Worm (Caenorhabditis elegans) whole organism, L1 larva: ENCODE measurements around the gene F55C12.6.

Experiments used
- alr-1 ChIP-seq: fragments of 200-800 bp; sonication (Bioruptor generic); optimal IDR thresholded peaks from 2 replicates; lab custom pipeline; 2018; ENCODE audit warnings: borderline replicate concordance, mild to moderate bottlenecking, missing genetic modification characterization, missing compliant biosample characterization
- blmp-1 ChIP-seq: fragments of 150-350 bp; optimal IDR thresholded peaks from 2 replicates; lab custom pipeline; 2014; ENCODE audit warnings: missing biosample characterization, missing genetic modification characterization
- dpl-1 ChIP-seq, 3 experiments: fragments of 150-350 bp in 2 of 3; sonication (generic microtip) in 1 of 3; optimal IDR thresholded peaks; 2 replicates each; lab custom pipeline; 2014 to 2017; ENCODE audit warnings: missing biosample characterization in 3 of 3, missing genetic modification characterization in 3 of 3, missing genetic modification reagents in 3 of 3
- dsc-1 ChIP-seq: sonication (generic microtip); optimal IDR thresholded peaks from 2 replicates; lab custom pipeline; 2016; ENCODE audit warnings: mild to moderate bottlenecking, missing genetic modification characterization, missing compliant biosample characterization
- efl-1 ChIP-seq, 4 experiments: fragments of 150-350 bp; optimal IDR thresholded peaks in 3 of 4; peaks in 1 of 4; 1 replicate in 1 of 4; 2 replicates in 3 of 4; lab custom pipeline; 2014; ENCODE audit warnings: missing biosample characterization in 2 of 4, missing genetic modification characterization in 2 of 4, missing genetic modification reagents in 2 of 4
- efl-3 ChIP-seq: fragments of 200-800 bp; sonication (Bioruptor generic); optimal IDR thresholded peaks from 2 replicates; lab custom pipeline; 2018; ENCODE audit warnings: mild to moderate bottlenecking, missing genetic modification characterization, missing compliant biosample characterization
- egl-13 ChIP-seq: sonication (generic microtip); optimal IDR thresholded peaks from 2 replicates; lab custom pipeline; 2016; ENCODE audit warnings: missing genotype, missing genetic modification reagents, missing genetic modification characterization, missing compliant biosample characterization
- egl-27 ChIP-seq, 2 experiments: fragments of 150-350 bp in 1 of 2; sonication (generic microtip); optimal IDR thresholded peaks; 3 replicates each; lab custom pipeline; 2017 to 2018; ENCODE audit warnings: missing biosample characterization in 2 of 2, missing genetic modification characterization in 2 of 2, missing genetic modification reagents in 2 of 2
- elt-2 ChIP-seq: sonication (generic microtip); optimal IDR thresholded peaks from 2 replicates; lab custom pipeline; 2016; ENCODE audit warnings: missing genetic modification characterization, mild to moderate bottlenecking, inconsistent platforms, missing compliant biosample characterization, missing genetic modification reagents
- fkh-10 ChIP-seq: sonication (generic microtip); optimal IDR thresholded peaks from 2 replicates; lab custom pipeline; 2017; ENCODE audit warnings: missing biosample characterization, missing genetic modification reagents, missing genetic modification characterization
- lin-14 ChIP-seq: fragments of 200-800 bp; sonication (Bioruptor generic); optimal IDR thresholded peaks from 2 replicates; lab custom pipeline; 2018; ENCODE audit warnings: mild to moderate bottlenecking, missing genetic modification characterization, moderate library complexity, missing compliant biosample characterization
- lin-15B ChIP-seq: fragments of 150-350 bp; sonication (generic microtip); optimal IDR thresholded peaks from 3 replicates; lab custom pipeline; 2014; ENCODE audit warnings: missing biosample characterization, missing genetic modification characterization
- lir-3 ChIP-seq: sonication (generic microtip); optimal IDR thresholded peaks from 2 replicates; lab custom pipeline; 2016; ENCODE audit warnings: mild to moderate bottlenecking, missing genetic modification characterization, moderate library complexity, missing compliant biosample characterization; ENCODE audit not compliant: poor library complexity
- lsy-2 ChIP-seq, 2 experiments: fragments of 150-350 bp; optimal IDR thresholded peaks; 2 replicates each; lab custom pipeline; 2014; ENCODE audit warnings: missing biosample characterization in 2 of 2, missing genetic modification characterization in 2 of 2
- mep-1 ChIP-seq: fragments of 150-350 bp; optimal IDR thresholded peaks from 2 replicates; lab custom pipeline; 2014; ENCODE audit warnings: missing biosample characterization, missing genetic modification characterization
- nhr-28 ChIP-seq: fragments of 150-350 bp; optimal IDR thresholded peaks from 2 replicates; lab custom pipeline; 2014; ENCODE audit warnings: missing biosample characterization, missing genetic modification characterization
- nhr-85 ChIP-seq: sonication (generic microtip); peaks from one replicate; lab custom pipeline; 2016; ENCODE audit warnings: missing genetic modification characterization, inconsistent platforms, missing compliant biosample characterization
- rnt-1 ChIP-seq: sonication (generic microtip); optimal IDR thresholded peaks from 2 replicates; lab custom pipeline; 2016; ENCODE audit warnings: mild to moderate bottlenecking, missing genetic modification characterization, moderate library complexity, missing compliant biosample characterization
- skn-1 ChIP-seq: fragments of 150-350 bp; optimal IDR thresholded peaks from 2 replicates; lab custom pipeline; 2014; ENCODE audit warnings: missing biosample characterization, missing genetic modification characterization
- unc-130 ChIP-seq: fragments of 150-350 bp; optimal IDR thresholded peaks from 2 replicates; lab custom pipeline; 2017; ENCODE audit warnings: missing biosample characterization, missing genetic modification characterization, inconsistent platforms
- unc-30 ChIP-seq: sonication (generic microtip); optimal IDR thresholded peaks from 2 replicates; lab custom pipeline; 2017; ENCODE audit warnings: missing biosample characterization, missing genetic modification characterization
- unc-86 ChIP-seq: sonication (generic microtip); optimal IDR thresholded peaks from 2 replicates; lab custom pipeline; 2016; ENCODE audit warnings: missing genetic modification characterization, missing compliant biosample characterization
- xbp-1 ChIP-seq: sonication (generic microtip); optimal IDR thresholded peaks from 2 replicates; lab custom pipeline; 2016; ENCODE audit warnings: missing genetic modification characterization, missing compliant biosample characterization
- zag-1 ChIP-seq: fragments of 150-350 bp; optimal IDR thresholded peaks from 2 replicates; lab custom pipeline; 2014; ENCODE audit warnings: missing biosample characterization, missing genetic modification characterization

The F55C12.6 gene

ce11 chrII:5871508-5871907, 4.4 kb downstream of the F55C12.6 start:
- peak; percentile 48 for TF ChIP-seq lin-14 (GFP tag; lab: Kevin White, UChicago)
- TF ChIP-seq nhr-85: peak; percentile 39
- peak in 1 of 2 experiments; percentile 15 for TF ChIP-seq lsy-2 (tag; optimal IDR thresholded peaks at IDR 0.05; lab: Kevin White, UChicago)
- peak; percentile 48 for TF ChIP-seq dsc-1 (tag; lab: Kevin White, UChicago)
- no peak for TF ChIP-seq efl-3 (GFP tag; lab: Kevin White, UChicago)
- no peak for TF ChIP-seq nhr-28 (tag; lab: Kevin White, UChicago)
- TF ChIP-seq rnt-1: no peak

ce11 chrII:5866920-5867319, 9.0 kb downstream of the F55C12.6 start:
- TF ChIP-seq dpl-1 (GFP tag; optimal IDR thresholded peaks at IDR 0.05; lab: Kevin White, UChicago) (peak in 1 of 3 experiments; percentile 20), efl-1 (optimal IDR thresholded peaks at IDR 0.05; lab: Kevin White, UChicago) (no peak), efl-1 (GFP tag; optimal IDR thresholded peaks at IDR 0.05 in 1 of 2; lab: Kevin White, UChicago) (peak in 1 of 2 experiments; percentile 40), unc-130 (tag; lab: Kevin White, UChicago) (no peak)

DNA sequence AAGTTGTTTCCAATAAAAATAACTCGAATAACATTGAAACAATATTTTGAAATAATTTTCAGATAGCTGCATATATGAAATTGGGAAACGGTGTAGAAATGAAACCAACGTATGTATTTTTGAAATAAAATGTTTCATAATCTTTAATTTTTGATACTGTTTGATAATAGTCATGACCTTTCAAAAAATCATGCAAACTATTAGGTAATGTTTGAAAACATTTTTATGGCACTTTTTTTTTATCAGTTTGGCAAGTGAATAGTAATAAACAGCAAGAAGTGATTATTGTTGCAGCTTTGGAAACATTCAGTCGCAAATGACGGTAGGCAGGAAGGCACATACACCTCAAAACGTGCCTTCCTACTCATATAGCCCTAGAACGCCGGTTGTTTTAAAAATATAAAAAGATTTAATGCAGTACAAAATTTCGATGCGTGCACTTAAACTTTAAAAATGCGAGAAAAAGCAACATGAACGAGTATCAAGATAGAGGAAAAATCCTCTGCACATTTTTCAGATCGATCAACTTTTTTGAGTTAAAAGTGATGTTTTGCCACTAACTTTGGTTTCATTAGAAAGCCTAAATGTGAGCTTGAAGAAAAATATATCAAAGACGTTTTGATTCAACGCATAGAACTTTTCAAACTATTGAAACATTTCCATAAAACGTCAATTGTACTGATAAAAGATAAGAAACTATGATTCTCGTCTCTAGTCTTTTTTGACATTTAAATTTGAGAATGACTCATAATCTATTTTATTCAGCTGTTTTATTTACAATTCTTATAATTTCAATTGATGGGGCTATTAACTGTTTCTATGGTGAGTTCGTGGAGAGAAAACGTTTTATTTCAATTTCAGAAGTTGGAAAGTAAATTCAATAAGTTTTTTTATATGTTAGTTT, 10.3 kb downstream of the F55C12.6 start, which contains the start of gene F55C12.19:
Gene F55C12.19 (plus strand): TSS at position 735 of the 904 bp plus-strand sequence.
- no peak for TF ChIP-seq lin-15B
- no peak for TF ChIP-seq lsy-2 (tag; optimal IDR thresholded peaks at IDR 0.05; lab: Kevin White, UChicago)
- no peak for TF ChIP-seq zag-1
- TF ChIP-seq elt-2: peak; percentile 47

DNA sequence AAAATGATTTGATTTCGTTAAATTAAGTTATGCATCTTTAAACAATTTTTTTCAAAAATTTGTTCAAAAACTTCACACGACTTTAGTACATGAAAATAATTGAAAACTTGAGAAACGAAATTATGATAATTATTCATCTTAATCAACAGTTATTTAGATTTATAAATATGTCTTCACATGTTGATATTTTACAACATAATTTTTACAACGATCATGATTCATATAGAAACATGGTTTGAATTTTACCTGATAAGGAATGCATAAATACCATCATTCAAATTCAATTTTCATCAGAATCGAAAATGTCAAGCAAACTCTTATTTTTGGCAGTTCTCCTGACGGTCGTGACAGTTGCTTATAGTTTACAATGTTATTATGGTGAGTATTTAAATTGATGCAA, 12.1 kb downstream of the F55C12.6 start, which contains the start of gene tag-234:
Gene tag-234 (plus strand): TSS at position 301 of the 400 bp plus-strand sequence.
- TF ChIP-seq dsc-1 (tag; lab: Kevin White, UChicago) (no peak), elt-2 (peak; percentile 2)
- TF ChIP-seq, all 84 proteins: peak for 1

DNA sequence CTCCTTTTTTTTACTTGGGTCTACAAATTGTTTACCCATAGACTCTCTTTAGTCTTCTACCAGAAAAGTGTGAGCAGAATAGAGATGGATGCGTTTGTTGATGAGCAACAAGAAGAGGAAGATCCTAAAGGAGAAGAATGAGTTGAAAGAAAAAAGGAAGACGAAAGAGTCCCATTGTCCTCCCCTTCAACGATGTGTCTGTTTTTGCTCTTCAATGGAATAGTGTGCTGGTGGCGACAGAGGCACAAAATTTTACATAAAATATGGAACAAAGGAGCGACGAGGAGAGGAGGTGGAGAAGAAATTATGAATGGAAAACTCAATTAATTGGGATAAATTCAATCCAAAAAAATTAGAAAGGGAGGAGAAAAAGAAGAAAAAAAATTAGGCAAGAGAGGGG, 15.3 kb downstream of the F55C12.6 start:
- no peak for TF ChIP-seq alr-1 (tag; lab: Kevin White, UChicago)
- no peak for TF ChIP-seq mep-1 (tag; lab: Kevin White, UChicago)
- no peak for TF ChIP-seq unc-30
- TF ChIP-seq lin-14 (GFP tag; lab: Kevin White, UChicago): peak; percentile 49
- TF ChIP-seq egl-13 (tag; lab: Kevin White, UChicago): no peak
- TF ChIP-seq egl-27 (tag; optimal IDR thresholded peaks at IDR 0.05; lab: Kevin White, UChicago): no peak
- no peak for TF ChIP-seq fkh-10 (GFP tag; lab: Kevin White, UChicago)
- TF ChIP-seq xbp-1 (tag; lab: Kevin White, UChicago): no peak

- TF ChIP-seq lir-3 (tag; lab: Kevin White, UChicago): no peak
- no peak for TF ChIP-seq efl-1 (optimal IDR thresholded peaks at IDR 0.05; lab: Kevin White, UChicago)
- no peak for TF ChIP-seq efl-1 (GFP tag; optimal IDR thresholded peaks at IDR 0.05 in 1 of 2; lab: Kevin White, UChicago)
- peak; percentile 33 for TF ChIP-seq lin-14 (GFP tag; lab: Kevin White, UChicago)
Observed at ce11 chrII:5858322-5858721, 17.6 kb downstream of the F55C12.6 start, which contains the start of gene F55C12.4. TSS of gene F55C12.4 (minus strand) at chrII:5858422.

- TF ChIP-seq lin-14 (GFP tag; lab: Kevin White, UChicago) (peak; percentile 17), unc-86 (tag; lab: Kevin White, UChicago) (no peak), blmp-1 (tag; lab: Kevin White, UChicago) (peak; percentile 17), skn-1 (tag; lab: Kevin White, UChicago) (no peak)
- TF ChIP-seq, all 84 proteins: peak for 2
Observed at ce11 chrII:5854122-5854521, 21.8 kb downstream of the F55C12.6 start, which contains the start of gene H41C03.1. TSS of gene H41C03.1 (plus strand) at chrII:5854422.
